Worm (Caenorhabditis elegans): ENCODE data around the gene C40A11.4.

- TF ChIP-seq ama-1 (optimal IDR thresholded peaks at IDR 0.05) (no peak), unc-42 (tag; optimal IDR thresholded peaks at IDR 0.05) (no peak), unc-3 (GFP tag; conservative IDR thresholded peaks at IDR 0.05) (no peak), unc-3 (tag; optimal IDR thresholded peaks at IDR 0.05) (no peak), ceh-34 (tag; optimal IDR thresholded peaks at IDR 0.05) (no peak), fkh-10 (GFP tag; optimal IDR thresholded peaks at IDR 0.05) (no peak), gmeb-2 (tag; optimal IDR thresholded peaks at IDR 0.05) (no peak), ztf-16 (tag; optimal IDR thresholded peaks at IDR 0.05) (no peak), fkh-6 (tag; optimal IDR thresholded peaks at IDR 0.05) (no peak), sox-4 (tag; optimal IDR thresholded peaks at IDR 0.05) (no peak), ceh-9 (tag; optimal IDR thresholded peaks at IDR 0.05) (no peak), elt-2 (tag; optimal IDR thresholded peaks at IDR 0.05) (no peak), ceh-19 (GFP tag; optimal IDR thresholded peaks at IDR 0.05) (no peak), hlh-30 (tag; optimal IDR thresholded peaks at IDR 0.05; ENCODE audit: insufficient read depth) (no peak), ceh-31 (tag; optimal IDR thresholded peaks at IDR 0.05) (no peak)
Observed at ce11 chrII:2093456-2093926, 43.7 kb upstream of the C40A11.4 start, which contains the start of gene fbxb-37.
